Fruit fly (Drosophila melanogaster): ENCODE measurements around the gene Droj2.

Droj2 gene

dm6 chr3R:13433623-13434022 lies 51.7 kb downstream of the Droj2 start (continued):
- TF ChIP-seq slou (GFP tag; optimal IDR thresholded peaks at IDR 0.05) (peak; percentile 13), Lim3 (GFP tag; IDR thresholded peaks at IDR 0.05) (peak; percentile 29; the same call in 1 of the 2 replicates), CG18599 (GFP tag; optimal IDR thresholded peaks at IDR 0.05) (peak; percentile 64), sug (tag; optimal IDR thresholded peaks at IDR 0.05) (peak; percentile 67), CG6689 (GFP tag; IDR thresholded peaks at IDR 0.05) (peak; percentile 71), CG4282 (GFP tag; optimal IDR thresholded peaks at IDR 0.05) (no peak), dmrt11E (tag; optimal IDR thresholded peaks at IDR 0.05) (peak; percentile 87), aop (GFP tag; IDR thresholded peaks at IDR 0.05) (no peak), gro (GFP tag; optimal IDR thresholded peaks at IDR 0.05) (no peak), CG17912 (GFP tag; optimal IDR thresholded peaks at IDR 0.05) (no peak), CG3281 (GFP tag; optimal IDR thresholded peaks at IDR 0.05) (peak; percentile 76), CG3065 (GFP tag; optimal IDR thresholded peaks at IDR 0.05) (peak; percentile 33), stwl (tag; optimal IDR thresholded peaks at IDR 0.05) (no peak), Rx (GFP tag; IDR thresholded peaks at IDR 0.05) (no peak), CG10979 (tag; optimal IDR thresholded peaks at IDR 0.05) (peak; percentile 81), Dp (GFP tag; optimal IDR thresholded peaks at IDR 0.05) (no peak), mld (GFP tag; IDR thresholded peaks at IDR 0.05; ENCODE audit: partially characterized antibody) (no peak), nau (GFP tag; optimal IDR thresholded peaks at IDR 0.05) (peak; percentile 29), CG10209 (GFP tag; optimal IDR thresholded peaks at IDR 0.05) (peak; percentile 84), Rfx (GFP tag; IDR thresholded peaks at IDR 0.05) (peak; percentile 75), Chrac-16 (GFP tag; optimal IDR thresholded peaks at IDR 0.05) (peak; percentile 73), CG4820 (GFP tag; optimal IDR thresholded peaks at IDR 0.05) (peak; percentile 57), bowl (GFP tag; IDR thresholded peaks at IDR 0.05) (peak; percentile 6; the same call in 1 of the 2 replicates), CG12155 (GFP tag; optimal IDR thresholded peaks at IDR 0.05) (peak; percentile 65), CG9727 (GFP tag; optimal IDR thresholded peaks at IDR 0.05) (peak; percentile 63), Ssrp (tag; optimal IDR thresholded peaks at IDR 0.05) (peak; percentile 86), emc (GFP tag; optimal IDR thresholded peaks at IDR 0.05) (no peak), CG18011 (GFP tag; optimal IDR thresholded peaks at IDR 0.05) (peak; percentile 75), GATAe (GFP tag; conservative IDR thresholded peaks at IDR 0.05) (no peak), fu2 (GFP tag; optimal IDR thresholded peaks at IDR 0.05) (peak; percentile 20), CG7745 (tag; optimal IDR thresholded peaks at IDR 0.05) (no peak), tap (tag; optimal IDR thresholded peaks at IDR 0.05) (peak; percentile 87), Dip2 (GFP tag; IDR thresholded peaks at IDR 0.05) (no peak), CG12219 (GFP tag; optimal IDR thresholded peaks at IDR 0.05) (peak; percentile 93), pfk (GFP tag; optimal IDR thresholded peaks at IDR 0.05) (no peak), lab (GFP tag; optimal IDR thresholded peaks at IDR 0.05) (peak; percentile 82), ranshi (GFP tag; IDR thresholded peaks at IDR 0.05) (0 out of 2 replicates have a peak, but pooled peaks have one; percentile 27), pros (GFP tag; optimal IDR thresholded peaks at IDR 0.05) (no peak), Usf (GFP tag; optimal IDR thresholded peaks at IDR 0.05) (peak; percentile 45), CG2712 (tag; optimal IDR thresholded peaks at IDR 0.05) (peak; percentile 85), CG11696 (GFP tag; IDR thresholded peaks at IDR 0.05) (peak; percentile 75), inv (GFP tag; IDR thresholded peaks at IDR 0.05; ENCODE audit: partially characterized antibody) (no peak), CG6854 (GFP tag; optimal IDR thresholded peaks at IDR 0.05) (peak; percentile 69), sd (tag; optimal IDR thresholded peaks at IDR 0.05) (peak; percentile 55), sens (GFP tag) (peak; percentile 97), pzg (GFP tag; optimal IDR thresholded peaks at IDR 0.05) (no peak), shn (GFP tag; optimal IDR thresholded peaks at IDR 0.05) (peak; percentile 13), ci (GFP tag; IDR thresholded peaks at IDR 0.05) (peak; percentile 91)
